Worm (Caenorhabditis elegans) whole organism, L1 larva: Measurements from ENCODE around the gene pola-1.

Experiments
- elt-2 ChIP-seq: sonication (generic microtip); optimal IDR thresholded peaks from 2 replicates; lab custom pipeline; 2016; ENCODE audit warnings: missing genetic modification characterization, mild to moderate bottlenecking, inconsistent platforms, missing compliant biosample characterization, missing genetic modification reagents
- elt-3 ChIP-seq, 6 experiments: fragments of 150-350 bp in 1 of 6; sonication (generic microtip); optimal IDR thresholded peaks; 2 replicates each; lab custom pipeline; 2017 to 2018; ENCODE audit warnings: missing biosample characterization in 6 of 6, missing genetic modification characterization in 6 of 6, inconsistent platforms in 1 of 6
- fos-1 ChIP-seq: fragments of 150-350 bp; optimal IDR thresholded peaks from 2 replicates; lab custom pipeline; 2014; ENCODE audit warnings: missing biosample characterization, missing genetic modification characterization
- isw-1 ChIP-seq: fragments of 200-800 bp; sonication (Bioruptor generic); IDR thresholded peaks from 2 replicates; pipeline ENCODE4 v1.3.6; 2022; ENCODE audit warnings: missing genetic modification characterization, missing compliant biosample characterization
- jun-1 ChIP-seq: fragments of 150-350 bp; optimal IDR thresholded peaks from 2 replicates; lab custom pipeline; 2014; ENCODE audit warnings: missing biosample characterization, missing genetic modification reagents, missing genetic modification characterization
- lin-13 ChIP-seq: fragments of 150-350 bp; optimal IDR thresholded peaks from 2 replicates; lab custom pipeline; 2014; ENCODE audit warnings: missing biosample characterization, missing genetic modification reagents, missing genetic modification characterization
- lin-39 ChIP-seq: fragments of 150-350 bp; optimal IDR thresholded peaks from 2 replicates; lab custom pipeline; 2014; ENCODE audit warnings: missing biosample characterization, missing genetic modification reagents, missing genetic modification characterization
- lsy-2 ChIP-seq, 2 experiments: fragments of 150-350 bp; optimal IDR thresholded peaks; 2 replicates each; lab custom pipeline; 2014; ENCODE audit warnings: missing biosample characterization in 2 of 2, missing genetic modification characterization in 2 of 2
- mef-2 ChIP-seq: fragments of 150-350 bp; optimal IDR thresholded peaks from 2 replicates; lab custom pipeline; 2014; ENCODE audit warnings: missing biosample characterization, missing genetic modification characterization
- nhr-11 ChIP-seq: fragments of 150-350 bp; optimal IDR thresholded peaks from 2 replicates; lab custom pipeline; 2014; ENCODE audit warnings: missing biosample characterization, missing genetic modification characterization
- nhr-12 ChIP-seq: sonication (generic microtip); optimal IDR thresholded peaks from 2 replicates; lab custom pipeline; 2017; ENCODE audit warnings: missing biosample characterization, missing genetic modification characterization
- nhr-76 ChIP-seq: sonication (generic microtip); optimal IDR thresholded peaks from 2 replicates; lab custom pipeline; 2017; ENCODE audit warnings: missing biosample characterization, missing genetic modification characterization
- unc-62 ChIP-seq: fragments of 150-350 bp; optimal IDR thresholded peaks from 2 replicates; lab custom pipeline; 2014; ENCODE audit warnings: missing biosample characterization, missing genetic modification reagents, missing genetic modification characterization
- ztf-11 ChIP-seq, 2 experiments: sonication (generic microtip); optimal IDR thresholded peaks; 2 replicates each; lab custom pipeline; 2016 to 2017; ENCODE audit warnings: missing genetic modification characterization in 2 of 2, missing biosample characterization in 1 of 2, missing compliant biosample characterization in 1 of 2

ce11 chrIII:11188132-11188531 lies 45.9 kb downstream of the pola-1 start:
- no peak for TF ChIP-seq nhr-11 (tag; lab: Kevin White, UChicago)
- no peak for TF ChIP-seq nhr-12 (tag; lab: Kevin White, UChicago)
- no peak for TF ChIP-seq isw-1
- TF ChIP-seq mef-2 (tag; lab: Kevin White, UChicago) = no peak
- TF ChIP-seq elt-3 (tag; optimal IDR thresholded peaks at IDR 0.05; lab: Kevin White, UChicago) = no peak
- no peak for TF ChIP-seq nhr-76 (tag; lab: Kevin White, UChicago)
- TF ChIP-seq lin-13 = no peak
- no peak for TF ChIP-seq lsy-2 (tag; optimal IDR thresholded peaks at IDR 0.05; lab: Kevin White, UChicago)
- TF ChIP-seq ztf-11 (tag; optimal IDR thresholded peaks at IDR 0.05; lab: Kevin White, UChicago) = no peak
- no peak for TF ChIP-seq unc-62 (GFP tag; lab: Kevin White, UChicago)
- TF ChIP-seq elt-2 = no peak
- no peak for TF ChIP-seq jun-1
- TF ChIP-seq fos-1 (tag; lab: Kevin White, UChicago) = no peak
- no peak for TF ChIP-seq lin-39 (tag; lab: Kevin White, UChicago)
